Fruit fly (Drosophila melanogaster) whole organism, embryonic: ENCODE measurements around the gene Tengl3.

ENCODE experiments used
- Aef1 ChIP-seq: fragments of 200-800 bp; sonication (Bioruptor generic); IDR thresholded peaks from 3 replicates; pipeline ENCODE4 v1.3.6; 2022; ENCODE audit warnings: missing biosample characterization, missing genetic modification characterization
- Atf6 ChIP-seq: fragments of 200-800 bp; sonication (Bioruptor generic); IDR thresholded peaks from 2 replicates; pipeline ENCODE4 v1.3.6; 2022; ENCODE audit warnings: missing biosample characterization, missing genetic modification characterization
- Awh ChIP-seq: fragments of 200-800 bp; sonication (Bioruptor generic); IDR thresholded peaks from 2 replicates; pipeline ENCODE4, ENCODE4 v1.3.6; 2022; ENCODE audit warnings: missing biosample characterization, missing genetic modification characterization
- BtbVII ChIP-seq: fragments of 200-800 bp; sonication (Bioruptor generic); optimal IDR thresholded peaks from 3 replicates; lab custom pipeline; 2017; ENCODE audit warnings: missing biosample characterization, mild to moderate bottlenecking, missing genetic modification characterization
- Bteb2 ChIP-seq: fragments of 200-800 bp; sonication (Bioruptor generic); optimal IDR thresholded peaks from 2 replicates; lab custom pipeline; 2016; ENCODE audit warnings: missing biosample characterization, missing genetic modification characterization
- CG1024 ChIP-seq: fragments of 200-800 bp; sonication (Bioruptor generic); IDR thresholded peaks from 2 replicates; pipeline ENCODE4 v1.3.6; 2022; ENCODE audit warnings: missing biosample characterization, missing genetic modification characterization
- CG11560 ChIP-seq: fragments of 200-800 bp; sonication (Bioruptor generic); IDR thresholded peaks from 3 replicates; pipeline ENCODE4 v1.3.6; 2022; ENCODE audit warnings: missing biosample characterization, missing genetic modification characterization
- CG11696 ChIP-seq: fragments of 200-800 bp; sonication (Bioruptor generic); IDR thresholded peaks from 2 replicates; pipeline ENCODE4 v1.3.6; 2022; ENCODE audit warnings: missing biosample characterization, missing genetic modification characterization
- CG12155 ChIP-seq: fragments of 200-800 bp; sonication (Bioruptor generic); optimal IDR thresholded peaks from 3 replicates; lab custom pipeline; 2016; ENCODE audit warnings: missing biosample characterization, missing genetic modification characterization
- CG12299 ChIP-seq: fragments of 200-800 bp; sonication (Bioruptor generic); optimal IDR thresholded peaks from 2 replicates; lab custom pipeline; 2018; ENCODE audit warnings: missing biosample characterization, mild to moderate bottlenecking, missing genetic modification characterization
- CG13424 ChIP-seq: fragments of 200-800 bp; sonication (Bioruptor generic); optimal IDR thresholded peaks from 2 replicates; lab custom pipeline; 2019; ENCODE audit warnings: missing biosample characterization, mild to moderate bottlenecking, missing genetic modification characterization, moderate library complexity
- CG14965 ChIP-seq: fragments of 200-800 bp; sonication (Bioruptor generic); optimal IDR thresholded peaks from 2 replicates; lab custom pipeline; 2016; ENCODE audit warnings: missing biosample characterization, missing genetic modification characterization, borderline replicate concordance
- CG1529 ChIP-seq: fragments of 200-800 bp; sonication (Bioruptor generic); optimal IDR thresholded peaks from 3 replicates; lab custom pipeline; 2018; ENCODE audit warnings: missing biosample characterization, missing genetic modification characterization
- CG15696 ChIP-seq: fragments of 200-800 bp; sonication (Bioruptor generic); optimal IDR thresholded peaks from 2 replicates; lab custom pipeline; 2019; ENCODE audit warnings: missing biosample characterization, mild to moderate bottlenecking, missing genetic modification characterization, moderate library complexity
- CG17328 ChIP-seq: fragments of 200-800 bp; sonication (Bioruptor generic); IDR thresholded peaks from 2 replicates; pipeline ENCODE4 v1.3.6; 2022; ENCODE audit warnings: missing biosample characterization, missing genetic modification characterization
- CG2116 ChIP-seq: fragments of 200-800 bp; sonication (Bioruptor generic); optimal IDR thresholded peaks from 3 replicates; lab custom pipeline; 2018; ENCODE audit warnings: missing biosample characterization, mild to moderate bottlenecking, missing genetic modification characterization
- CG33557 ChIP-seq: fragments of 200-800 bp; sonication (Bioruptor generic); optimal IDR thresholded peaks from 2 replicates; lab custom pipeline; 2019; ENCODE audit warnings: missing biosample characterization, mild to moderate bottlenecking, missing genetic modification characterization, moderate library complexity
- CG4328 ChIP-seq: fragments of 200-800 bp; sonication (Bioruptor generic); optimal IDR thresholded peaks from 3 replicates; lab custom pipeline; 2017; ENCODE audit warnings: missing biosample characterization, missing genetic modification reagents, missing genetic modification characterization
- CG4404 ChIP-seq: fragments of 200-800 bp; sonication (Bioruptor generic); IDR thresholded peaks from 2 replicates; pipeline ENCODE4 v1.3.6; 2022; ENCODE audit warnings: missing biosample characterization, missing genetic modification characterization
- CG6765 ChIP-seq: fragments of 200-800 bp; sonication (Bioruptor generic); optimal IDR thresholded peaks from 3 replicates; lab custom pipeline; 2017; ENCODE audit warnings: missing biosample characterization, mild to moderate bottlenecking, missing genetic modification characterization
- CG7271 ChIP-seq: fragments of 200-800 bp; sonication (Bioruptor generic); optimal IDR thresholded peaks from 2 replicates; lab custom pipeline; 2018; ENCODE audit warnings: missing biosample characterization, mild to moderate bottlenecking, missing genetic modification characterization, moderate library complexity
- CG7786 ChIP-seq: fragments of 200-800 bp; sonication (Bioruptor generic); optimal IDR thresholded peaks from 2 replicates; lab custom pipeline; 2016; ENCODE audit warnings: missing biosample characterization, missing genetic modification characterization
- Camta ChIP-seq: fragments of 200-800 bp; sonication (Bioruptor generic); optimal IDR thresholded peaks from 2 replicates; lab custom pipeline; 2016; ENCODE audit warnings: missing biosample characterization, missing genetic modification characterization
- Dek ChIP-seq: fragments of 200-800 bp; sonication (Bioruptor generic); optimal IDR thresholded peaks from 3 replicates; lab custom pipeline; 2019; ENCODE audit warnings: missing biosample characterization, mild to moderate bottlenecking, missing genetic modification characterization, moderate library complexity
- E2f1 ChIP-seq: fragments of 200-800 bp; sonication (Bioruptor generic); IDR thresholded peaks from 2 replicates; pipeline ENCODE4 v1.3.6; 2022; ENCODE audit warnings: missing biosample characterization, missing genetic modification characterization
- Fer3 ChIP-seq: fragments of 200-800 bp; sonication (Bioruptor generic); optimal IDR thresholded peaks from 2 replicates; lab custom pipeline; 2018; ENCODE audit warnings: missing biosample characterization, mild to moderate bottlenecking, missing genetic modification characterization, moderate library complexity
- HLH3B ChIP-seq: fragments of 200-800 bp; sonication (Bioruptor generic); IDR thresholded peaks from 2 replicates; pipeline ENCODE4 v1.3.6; 2022; ENCODE audit warnings: missing biosample characterization, missing genetic modification characterization
- HLH4C ChIP-seq: fragments of 200-800 bp; sonication (Bioruptor generic); IDR thresholded peaks from 3 replicates; pipeline ENCODE4 v1.3.6; 2022; ENCODE audit warnings: missing biosample characterization, missing genetic modification characterization; ENCODE audit not compliant: partially characterized antibody
- HLHmδ ChIP-seq: fragments of 200-800 bp; sonication (Bioruptor generic); optimal IDR thresholded peaks from 2 replicates; lab custom pipeline; 2018; ENCODE audit warnings: missing biosample characterization, mild to moderate bottlenecking, missing genetic modification characterization, moderate library complexity
- HmgD ChIP-seq: fragments of 200-800 bp; sonication (Bioruptor generic); optimal IDR thresholded peaks from 3 replicates; lab custom pipeline; 2016; ENCODE audit warnings: missing biosample characterization, missing genetic modification characterization
- Hr51 ChIP-seq, 2 experiments: fragments of 200-800 bp; sonication (Bioruptor generic); optimal IDR thresholded peaks; 2 replicates in 1 of 2; 3 replicates in 1 of 2; lab custom pipeline; 2016 to 2018; ENCODE audit warnings: missing biosample characterization in 2 of 2, missing genetic modification characterization in 2 of 2, mild to moderate bottlenecking in 1 of 2, moderate library complexity in 1 of 2
- Lpt ChIP-seq: fragments of >200 bp; optimal IDR thresholded peaks from 2 replicates; lab custom pipeline; 2018; ENCODE audit warnings: missing biosample characterization, missing genetic modification characterization
- Neu2 ChIP-seq: fragments of 200-800 bp; sonication (Bioruptor generic); optimal IDR thresholded peaks from 3 replicates; lab custom pipeline; 2016; ENCODE audit warnings: missing biosample characterization, missing genetic modification characterization, borderline replicate concordance
- Nf-YA ChIP-seq: fragments of 200-800 bp; sonication (Bioruptor generic); IDR thresholded peaks from 2 replicates; pipeline ENCODE4 v1.3.6; 2022; ENCODE audit warnings: missing biosample characterization, missing genetic modification characterization
- Nf-YC ChIP-seq: fragments of 200-800 bp; optimal IDR thresholded peaks from 3 replicates; lab custom pipeline; 2019; ENCODE audit warnings: missing biosample characterization, mild to moderate bottlenecking, missing genetic modification characterization, moderate library complexity
- Oli ChIP-seq: fragments of 200-800 bp; sonication (Bioruptor generic); optimal IDR thresholded peaks from 2 replicates; lab custom pipeline; 2018; ENCODE audit warnings: missing biosample characterization, mild to moderate bottlenecking, missing genetic modification characterization, moderate library complexity
- Ssrp ChIP-seq: fragments of 200-800 bp; sonication (Bioruptor generic); optimal IDR thresholded peaks from 2 replicates; lab custom pipeline; 2018; ENCODE audit warnings: missing biosample characterization, mild to moderate bottlenecking, missing genetic modification characterization, moderate library complexity
- Taf1 ChIP-seq: fragments of 200-800 bp; sonication (Bioruptor generic); IDR thresholded peaks from 2 replicates; pipeline ENCODE4 v1.3.6; 2022; ENCODE audit warnings: missing biosample characterization, missing genetic modification characterization
- abd-A ChIP-seq: fragments of 200-800 bp; sonication (Bioruptor generic); optimal IDR thresholded peaks from 3 replicates; lab custom pipeline; 2019; ENCODE audit warnings: missing biosample characterization, mild to moderate bottlenecking, missing genetic modification characterization, moderate library complexity
- dmrt99B ChIP-seq: fragments of 200-800 bp; sonication (Bioruptor generic); optimal IDR thresholded peaks from 2 replicates; lab custom pipeline; 2018; ENCODE audit warnings: missing biosample characterization, mild to moderate bottlenecking, missing genetic modification characterization, moderate library complexity
- fd102C ChIP-seq: fragments of 200-800 bp; sonication (Bioruptor generic); optimal IDR thresholded peaks from 2 replicates; lab custom pipeline; 2018; ENCODE audit warnings: missing biosample characterization, mild to moderate bottlenecking, missing genetic modification characterization, moderate library complexity
- fd3F ChIP-seq: fragments of 200-800 bp; sonication (Bioruptor generic); optimal IDR thresholded peaks from 2 replicates; lab custom pipeline; 2018; ENCODE audit warnings: missing biosample characterization, mild to moderate bottlenecking, missing genetic modification characterization, moderate library complexity
- mam ChIP-seq: fragments of 200-800 bp; sonication (Bioruptor generic); optimal IDR thresholded peaks from 3 replicates; lab custom pipeline; 2016; ENCODE audit warnings: missing biosample characterization, missing genetic modification characterization
- mld ChIP-seq: fragments of 200-800 bp; sonication (Bioruptor generic); IDR thresholded peaks from 3 replicates; pipeline ENCODE4 v1.3.6; 2022; ENCODE audit warnings: missing biosample characterization, missing genetic modification characterization; ENCODE audit not compliant: partially characterized antibody
- pan ChIP-seq, 4 experiments: fragments of >200 bp in 3 of 4; fragments of 200-800 bp in 1 of 4; sonication (Bioruptor generic) in 1 of 4; optimal IDR thresholded peaks in 3 of 4; IDR thresholded peaks in 1 of 4; 2 replicates each; pipeline versions ENCODE4 v1.3.6 to Lab custom; 2017 to 2022; ENCODE audit warnings: missing biosample characterization in 2 of 4, missing genetic modification characterization in 2 of 4, mixed read lengths in 1 of 4
- pfk ChIP-seq: fragments of 200-800 bp; sonication (Bioruptor generic); optimal IDR thresholded peaks from 2 replicates; lab custom pipeline; 2018; ENCODE audit warnings: missing biosample characterization, mild to moderate bottlenecking, missing genetic modification characterization, moderate library complexity
- psq ChIP-seq: fragments of 200-800 bp; sonication (Bioruptor generic); optimal IDR thresholded peaks from 2 replicates; lab custom pipeline; 2017; ENCODE audit warnings: missing biosample characterization, missing genetic modification characterization
- sqz ChIP-seq: fragments of 200-800 bp; sonication (Bioruptor generic); optimal IDR thresholded peaks from 3 replicates; lab custom pipeline; 2018; ENCODE audit warnings: missing biosample characterization, mild to moderate bottlenecking, missing genetic modification characterization
- tio ChIP-seq: fragments of 200-800 bp; sonication (Bioruptor generic); optimal IDR thresholded peaks from 2 replicates; lab custom pipeline; 2017; ENCODE audit warnings: missing biosample characterization, missing genetic modification characterization, inconsistent platforms
- tup ChIP-seq: fragments of 200-800 bp; sonication (Bioruptor generic); optimal IDR thresholded peaks from 2 replicates; lab custom pipeline; 2016; ENCODE audit warnings: missing biosample characterization, mild to moderate bottlenecking, missing genetic modification characterization, moderate library complexity

Gene Tengl3

dm6 chr2L:2192123-2192601, 45.9 kb downstream of the Tengl3 start, which contains the start of gene CG10874 (continued):
- TF ChIP-seq mld (no peak), Fer3 (tag; lab: Kevin White, UChicago) (no peak), E2f1 (no peak), sqz (no peak), Atf6 (GFP tag; lab: Robert Waterston, UW) (no peak), dmrt99B (tag; lab: Kevin White, UChicago) (no peak), HmgD (GFP tag; lab: Kevin White, UChicago) (peak; percentile 51), Aef1 (GFP tag; lab: Robert Waterston, UW) (no peak), CG11696 (GFP tag; lab: Robert Waterston, UW) (no peak), HLHmδ (no peak), Lpt (GFP tag; lab: Kevin White, UChicago) (no peak), HLH3B (GFP tag; lab: Robert Waterston, UW) (no peak), Nf-YC (peak; percentile 40), pan (optimal IDR thresholded peaks at IDR 0.05; lab: Kevin White, UChicago) (no peak), pan (GFP tag; optimal IDR thresholded peaks at IDR 0.05 in 1 of 2, IDR thresholded peaks at IDR 0.05 in 1 of 2) (no peak), BtbVII (no peak), CG13424 (no peak), Nf-YA (GFP tag; lab: Robert Waterston, UW) (no peak), CG12299 (no peak), CG6765 (GFP tag; lab: Kevin White, UChicago) (no peak), fd3F (GFP tag; lab: Kevin White, UChicago) (no peak), CG14965 (no peak), tup (GFP tag; lab: Kevin White, UChicago) (no peak), tio (GFP tag; lab: Kevin White, UChicago) (no peak), HLH4C (GFP tag; lab: Robert Waterston, UW) (no peak), CG4404 (GFP tag; lab: Robert Waterston, UW) (no peak), CG15696 (no peak), Hr51 (GFP tag; optimal IDR thresholded peaks at IDR 0.05; lab: Kevin White, UChicago) (no peak), fd102C (GFP tag; lab: Kevin White, UChicago) (no peak), CG17328 (GFP tag; lab: Robert Waterston, UW) (no peak), Ssrp (tag; lab: Kevin White, UChicago) (no peak), CG1024 (GFP tag; lab: Robert Waterston, UW) (no peak), abd-A (tag; lab: Kevin White, UChicago) (peak; percentile 57), CG1529 (GFP tag; lab: Kevin White, UChicago) (no peak), Awh (no peak), CG12155 (GFP tag; lab: Kevin White, UChicago) (peak; percentile 20), Camta (GFP tag; lab: Kevin White, UChicago) (no peak), Taf1 (no peak), psq (GFP tag; lab: Kevin White, UChicago) (no peak), Neu2 (GFP tag; lab: Kevin White, UChicago) (no peak), CG4328 (GFP tag; lab: Kevin White, UChicago) (no peak), mam (GFP tag; lab: Kevin White, UChicago) (no peak), pfk (GFP tag; lab: Kevin White, UChicago) (no peak), CG2116 (GFP tag; lab: Kevin White, UChicago) (peak; percentile 70), Dek (tag; lab: Kevin White, UChicago) (peak; percentile 17), Oli (no peak), CG33557 (GFP tag; lab: Kevin White, UChicago) (no peak), Bteb2 (no peak), CG11560 (tag; lab: Robert Waterston, UW) (no peak), CG7271 (tag; lab: Kevin White, UChicago) (no peak), CG7786 (GFP tag; lab: Kevin White, UChicago) (no peak)
